Worm (Caenorhabditis elegans): Measurements from ENCODE around the gene ZK1248.11.

ZK1248.11 gene

ce11 chrII:5865405-5866308 lies 37.3 kb upstream of the ZK1248.11 start, which contains the start of gene F55C12.19:
Gene F55C12.19, plus strand, starts transcription at chrII:5866139.
- TF ChIP-seq php-3 (GFP tag; IDR thresholded peaks at IDR 0.05) (peak; percentile 54; the same call in 1 of the 2 replicates), daf-16 (GFP tag; optimal IDR thresholded peaks at IDR 0.05) (no peak), daf-16 (tag; optimal IDR thresholded peaks at IDR 0.05) (peak; percentile 86), nhr-237 (tag; optimal IDR thresholded peaks at IDR 0.05) (no peak), pqm-1 (tag; optimal IDR thresholded peaks at IDR 0.05) (peak; percentile 52), lin-29 (GFP tag; IDR thresholded peaks at IDR 0.05) (no peak), aha-1 (tag) (peak; percentile 97), Y75B8A.6 (GFP tag; IDR thresholded peaks at IDR 0.05) (no peak), dve-1 (tag; optimal IDR thresholded peaks at IDR 0.05; ENCODE audit: insufficient read depth) (peak; percentile 37), zip-2 (tag; optimal IDR thresholded peaks at IDR 0.05) (no peak), T26A8.4 (GFP tag; IDR thresholded peaks at IDR 0.05) (no peak), unc-39 (tag; optimal IDR thresholded peaks at IDR 0.05) (no peak), ztf-7 (tag; optimal IDR thresholded peaks at IDR 0.05) (no peak), sdz-12 (GFP tag; optimal IDR thresholded peaks at IDR 0.05) (no peak), nhr-6 (tag; optimal IDR thresholded peaks at IDR 0.05) (peak; percentile 78), mep-1 (tag; optimal IDR thresholded peaks at IDR 0.05) (peak; percentile 2), dmd-8 (GFP tag; IDR thresholded peaks at IDR 0.05) (no peak), dmd-6 (GFP tag; IDR thresholded peaks at IDR 0.05) (peak; percentile 59), hmg-1.1 (GFP tag; IDR thresholded peaks at IDR 0.05) (no peak), dmd-9 (GFP tag; IDR thresholded peaks at IDR 0.05) (no peak), nhr-28 (tag; optimal IDR thresholded peaks at IDR 0.05) (peak; percentile 39)

DNA sequence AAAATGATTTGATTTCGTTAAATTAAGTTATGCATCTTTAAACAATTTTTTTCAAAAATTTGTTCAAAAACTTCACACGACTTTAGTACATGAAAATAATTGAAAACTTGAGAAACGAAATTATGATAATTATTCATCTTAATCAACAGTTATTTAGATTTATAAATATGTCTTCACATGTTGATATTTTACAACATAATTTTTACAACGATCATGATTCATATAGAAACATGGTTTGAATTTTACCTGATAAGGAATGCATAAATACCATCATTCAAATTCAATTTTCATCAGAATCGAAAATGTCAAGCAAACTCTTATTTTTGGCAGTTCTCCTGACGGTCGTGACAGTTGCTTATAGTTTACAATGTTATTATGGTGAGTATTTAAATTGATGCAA lies 35.5 kb upstream of the ZK1248.11 start, which contains the start of gene tag-234:
Gene tag-234, plus strand, starts transcription at position 301 of the 400 bp plus-strand sequence.
- TF ChIP-seq D1046.2 (GFP tag; IDR thresholded peaks at IDR 0.05) (no peak), mxl-2 (GFP tag; conservative IDR thresholded peaks at IDR 0.05) (no peak), daf-16 (GFP tag; optimal IDR thresholded peaks at IDR 0.05) (no peak), daf-16 (tag; optimal IDR thresholded peaks at IDR 0.05) (peak; percentile 64), nhr-28 (tag; optimal IDR thresholded peaks at IDR 0.05) (peak; percentile 4), vab-7 (GFP tag; IDR thresholded peaks at IDR 0.05) (no peak), nhr-6 (tag; optimal IDR thresholded peaks at IDR 0.05) (peak; percentile 7), saeg-2 (GFP tag; IDR thresholded peaks at IDR 0.05) (no peak), ama-1 (optimal IDR thresholded peaks at IDR 0.05) (no peak), Y75B8A.6 (GFP tag; IDR thresholded peaks at IDR 0.05) (no peak)

DNA sequence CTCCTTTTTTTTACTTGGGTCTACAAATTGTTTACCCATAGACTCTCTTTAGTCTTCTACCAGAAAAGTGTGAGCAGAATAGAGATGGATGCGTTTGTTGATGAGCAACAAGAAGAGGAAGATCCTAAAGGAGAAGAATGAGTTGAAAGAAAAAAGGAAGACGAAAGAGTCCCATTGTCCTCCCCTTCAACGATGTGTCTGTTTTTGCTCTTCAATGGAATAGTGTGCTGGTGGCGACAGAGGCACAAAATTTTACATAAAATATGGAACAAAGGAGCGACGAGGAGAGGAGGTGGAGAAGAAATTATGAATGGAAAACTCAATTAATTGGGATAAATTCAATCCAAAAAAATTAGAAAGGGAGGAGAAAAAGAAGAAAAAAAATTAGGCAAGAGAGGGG lies 32.2 kb upstream of the ZK1248.11 start:
- peak; percentile 87 for TF ChIP-seq fkh-10 (GFP tag; optimal IDR thresholded peaks at IDR 0.05)
- no peak for TF ChIP-seq daf-19 (GFP tag; conservative IDR thresholded peaks at IDR 0.05)

DNA sequence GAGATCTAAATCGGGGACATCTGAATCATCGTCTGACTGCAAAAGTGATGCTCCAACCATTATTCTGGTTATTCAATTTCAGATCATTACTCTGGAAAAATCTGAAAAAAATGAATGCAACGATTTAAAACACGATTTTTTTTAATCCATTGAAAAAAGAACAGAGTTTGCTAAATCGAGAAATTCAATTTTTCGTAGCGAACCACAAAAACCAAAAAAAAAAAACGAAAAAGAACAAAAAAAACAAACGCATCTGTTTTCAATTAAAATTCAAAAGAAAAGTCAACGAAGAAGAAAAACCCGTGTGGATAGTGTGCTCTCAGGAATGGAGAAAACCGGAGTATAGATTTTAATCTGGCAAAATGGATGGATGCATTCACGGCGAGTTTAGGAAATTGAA lies 29.9 kb upstream of the ZK1248.11 start, which contains the start of gene F55C12.4:
Gene F55C12.4, minus strand, starts transcription at position 101 of the 400 bp plus-strand sequence.
- TF ChIP-seq dmd-6 (GFP tag; IDR thresholded peaks at IDR 0.05) (no peak), tra-1 (GFP tag; IDR thresholded peaks at IDR 0.05) (no peak), nhr-6 (tag; optimal IDR thresholded peaks at IDR 0.05) (no peak), hlh-11 (tag; optimal IDR thresholded peaks at IDR 0.05) (no peak), set-16 (GFP tag; IDR thresholded peaks at IDR 0.05) (no peak), pha-4 (GFP tag; IDR thresholded peaks at IDR 0.05) (no peak), pha-4 (tag; optimal IDR thresholded peaks at IDR 0.05) (no peak), F10B5.3 (tag; optimal IDR thresholded peaks at IDR 0.05) (no peak)
